Worm (Caenorhabditis elegans) whole organism, L3 larva: ENCODE data around the gene K02C4.2.

ENCODE experiments used
- ama-1 ChIP-seq: fragments of 150-350 bp; optimal IDR thresholded peaks from 2 replicates; lab custom pipeline; 2018
- lin-39 ChIP-seq: fragments of 150-350 bp; optimal IDR thresholded peaks from 2 replicates; lab custom pipeline; 2018; ENCODE audit warnings: missing biosample characterization, missing genetic modification reagents, missing genetic modification characterization
- lsy-12 ChIP-seq: sonication (generic microtip); optimal IDR thresholded peaks from 2 replicates; lab custom pipeline; 2016; ENCODE audit warnings: mild to moderate bottlenecking, missing genetic modification characterization, missing compliant biosample characterization
- nhr-12 ChIP-seq: fragments of 150-350 bp; optimal IDR thresholded peaks from 2 replicates; lab custom pipeline; 2014; ENCODE audit warnings: missing biosample characterization, missing genetic modification characterization
- ztf-11 ChIP-seq: fragments of 150-350 bp; optimal IDR thresholded peaks from 2 replicates; lab custom pipeline; 2014; ENCODE audit warnings: missing biosample characterization, missing genetic modification characterization

ce11 chrII:8027663-8028062, 47.9 kb upstream of the K02C4.2 start, which contains the start of gene swsn-7:
- TF ChIP-seq lin-39 (tag; lab: Kevin White, UChicago): no peak
- TF ChIP-seq ztf-11 (tag; lab: Kevin White, UChicago): no peak
- TF ChIP-seq ama-1 (lab: Kevin White, UChicago): no peak
- no peak for TF ChIP-seq lsy-12 (tag; lab: Kevin White, UChicago)
- TF ChIP-seq nhr-12 (tag; lab: Kevin White, UChicago): no peak
